Worm (Caenorhabditis elegans): ENCODE measurements around the gene Y50D7A.1.

Gene Y50D7A.1

DNA sequence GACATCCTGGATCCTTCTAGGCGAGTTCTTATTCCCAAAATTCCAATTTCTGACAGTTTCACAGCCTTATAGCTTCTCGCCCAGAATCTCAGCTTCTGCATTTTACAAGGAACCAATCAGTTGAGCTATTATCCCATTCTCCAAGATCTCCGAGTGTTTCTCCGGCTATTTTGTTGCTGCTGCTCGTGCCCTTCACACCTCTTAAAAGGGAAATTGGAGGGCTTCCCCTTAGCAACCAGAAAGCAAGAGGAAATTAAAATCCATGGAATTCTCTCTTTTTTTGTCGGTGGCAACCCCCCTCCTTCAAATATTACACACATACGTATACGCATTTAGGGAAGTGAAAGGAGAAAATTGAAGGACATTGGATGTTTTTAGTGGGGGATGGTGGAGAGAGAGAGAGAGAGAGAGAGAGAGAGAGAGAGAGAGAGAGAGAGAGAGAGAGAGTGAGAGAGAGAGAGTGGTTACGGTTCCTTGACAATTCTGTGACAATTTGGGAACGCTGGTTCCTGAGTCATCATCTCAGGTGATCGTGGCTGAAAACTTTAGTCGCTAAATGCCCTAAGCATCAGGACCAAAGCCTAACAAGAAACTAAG, 59.5 kb downstream of the Y50D7A.1 start:
- TF ChIP-seq nhr-23 (tag; optimal IDR thresholded peaks at IDR 0.05) (peak; percentile 50), elt-2 (tag; optimal IDR thresholded peaks at IDR 0.05) (no peak), nhr-25 (tag; optimal IDR thresholded peaks at IDR 0.05) (peak; percentile 85), nfya-1 (tag; optimal IDR thresholded peaks at IDR 0.05; ENCODE audit: insufficient read depth) (peak; percentile 28)

DNA sequence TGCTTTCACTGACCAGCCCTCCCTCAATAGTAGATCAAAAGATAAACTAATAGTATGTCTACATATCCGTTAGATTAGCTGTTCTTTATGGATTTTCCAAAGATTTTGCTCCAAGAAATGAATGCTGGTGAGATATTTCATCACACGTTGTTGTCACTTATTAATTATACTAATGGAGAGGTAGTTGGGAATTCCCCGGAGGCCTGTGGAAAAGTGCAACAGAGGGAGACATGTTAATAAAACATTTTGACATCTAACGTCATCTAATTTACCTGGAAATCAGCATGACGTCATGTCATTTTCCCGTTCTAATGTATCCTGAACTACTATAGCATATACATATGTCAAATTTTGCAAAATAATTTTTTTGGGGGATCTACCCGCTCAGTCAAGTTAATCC, 60.6 kb downstream of the Y50D7A.1 start:
- TF ChIP-seq skn-1 (tag; optimal IDR thresholded peaks at IDR 0.05) (no peak), snpc-4 (tag; optimal IDR thresholded peaks at IDR 0.05) (no peak), nfya-1 (tag; optimal IDR thresholded peaks at IDR 0.05; ENCODE audit: insufficient read depth) (no peak)

DNA sequence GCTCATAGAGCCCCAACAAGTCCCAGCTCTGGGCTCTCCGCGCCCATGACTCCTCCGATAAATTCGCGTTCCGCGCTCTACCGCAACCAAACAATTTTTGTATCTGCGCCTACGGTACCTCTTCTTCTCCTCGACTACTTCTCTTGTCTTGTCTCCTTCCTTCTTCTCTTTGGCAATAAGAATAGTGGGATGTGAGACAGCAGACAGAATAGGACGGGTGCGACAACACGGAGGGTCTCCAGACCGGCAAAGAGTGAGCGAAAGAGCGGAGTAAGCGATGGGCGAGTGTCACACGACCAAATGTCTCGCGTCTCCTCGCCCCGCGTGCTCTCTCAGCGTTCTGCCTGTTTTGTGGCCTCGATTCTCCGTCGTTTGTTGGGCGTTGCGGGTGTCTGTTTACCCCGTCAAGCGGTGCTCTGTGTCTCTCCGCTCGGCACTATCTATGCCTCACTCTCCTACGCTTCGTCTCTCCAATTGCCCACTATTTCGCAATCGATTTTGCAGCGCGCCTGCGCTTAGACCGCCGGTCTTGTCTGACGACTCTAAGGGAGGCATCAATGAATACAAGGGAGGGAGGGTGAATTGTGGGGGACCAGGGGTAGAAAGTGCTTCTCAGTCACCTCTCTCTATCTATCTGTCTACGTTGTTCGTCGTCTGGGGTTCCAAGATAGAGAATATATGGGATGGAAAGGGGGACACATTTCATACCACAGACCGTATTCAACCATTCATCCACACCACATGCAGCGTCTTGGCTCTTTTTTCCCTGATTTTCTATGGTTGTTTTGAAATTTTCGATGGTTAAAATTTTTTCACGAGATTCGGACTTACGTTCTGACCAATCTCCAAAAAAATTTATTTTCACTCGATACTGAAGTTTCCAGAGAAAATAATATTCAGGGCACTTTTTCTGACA, 62.4 kb downstream of the Y50D7A.1 start, which contains the start of gene gei-4:
Gene gei-4, minus strand, starts transcription at position 256 of the 916 bp plus-strand sequence.
- TF ChIP-seq eor-1 (tag; optimal IDR thresholded peaks at IDR 0.05) (peak; percentile 61 to 67), nhr-12 (tag; optimal IDR thresholded peaks at IDR 0.05) (no peak), R02D3.7 (tag; optimal IDR thresholded peaks at IDR 0.05) (peak; percentile 48), mml-1 (tag; optimal IDR thresholded peaks at IDR 0.05) (no peak), nhr-67 (tag; optimal IDR thresholded peaks at IDR 0.05) (no peak), nfya-1 (tag; optimal IDR thresholded peaks at IDR 0.05; ENCODE audit: insufficient read depth) (peak; percentile 80), fkh-10 (GFP tag; optimal IDR thresholded peaks at IDR 0.05) (peak; percentile 50), ceh-9 (tag; optimal IDR thresholded peaks at IDR 0.05) (no peak), unc-62 (GFP tag; optimal IDR thresholded peaks at IDR 0.05) (peak; percentile 42), pha-4 (tag; optimal IDR thresholded peaks at IDR 0.05) (peak; percentile 22), zag-1 (tag; optimal IDR thresholded peaks at IDR 0.05) (no peak), aly-2 (tag; optimal IDR thresholded peaks at IDR 0.05) (no peak), nhr-43 (tag; optimal IDR thresholded peaks at IDR 0.05; ENCODE audit: poor library complexity, severe bottlenecking) (peak; percentile 74), ceh-82 (tag; optimal IDR thresholded peaks at IDR 0.05) (peak; percentile 13), mdl-1 (tag; optimal IDR thresholded peaks at IDR 0.05) (peak; percentile 74), snpc-4 (tag; optimal IDR thresholded peaks at IDR 0.05) (peak; percentile 47), lin-15B (tag; optimal IDR thresholded peaks at IDR 0.05) (peak; percentile 57), tbx-2 (tag; optimal IDR thresholded peaks at IDR 0.05) (peak; percentile 67), jun-1 (tag; optimal IDR thresholded peaks at IDR 0.05) (peak; percentile 82), pqm-1 (tag; optimal IDR thresholded peaks at IDR 0.05) (peak; percentile 54), nhr-23 (tag; optimal IDR thresholded peaks at IDR 0.05) (peak; percentile 79), daf-12 (tag; optimal IDR thresholded peaks at IDR 0.05) (no peak), lin-39 (tag; optimal IDR thresholded peaks at IDR 0.05) (peak; percentile 78), elt-2 (tag; optimal IDR thresholded peaks at IDR 0.05) (peak; percentile 71), ZK546.5 (tag; optimal IDR thresholded peaks at IDR 0.05) (no peak), nhr-25 (tag; optimal IDR thresholded peaks at IDR 0.05) (peak; percentile 85), lsy-12 (tag; optimal IDR thresholded peaks at IDR 0.05) (peak; percentile 83), egl-5 (tag; optimal IDR thresholded peaks at IDR 0.05) (peak; percentile 82), ama-1 (optimal IDR thresholded peaks at IDR 0.05) (peak; percentile 49), nhr-77 (tag; optimal IDR thresholded peaks at IDR 0.05) (peak; percentile 20), ztf-4 (tag; optimal IDR thresholded peaks at IDR 0.05) (no peak), egl-27 (tag; optimal IDR thresholded peaks at IDR 0.05) (no peak), nhr-237 (tag; optimal IDR thresholded peaks at IDR 0.05) (no peak), fkh-2 (tag; optimal IDR thresholded peaks at IDR 0.05) (peak; percentile 53), ceh-28 (tag; optimal IDR thresholded peaks at IDR 0.05) (peak; percentile 97), hmg-11 (tag; optimal IDR thresholded peaks at IDR 0.05) (peak; percentile 100), nhr-11 (tag; optimal IDR thresholded peaks at IDR 0.05) (peak; percentile 59), elt-1 (tag; optimal IDR thresholded peaks at IDR 0.05) (peak; percentile 57), nhr-76 (tag; optimal IDR thresholded peaks at IDR 0.05) (no peak)
